Worm (Caenorhabditis elegans) whole organism, L1 larva: Measurements from ENCODE around the gene cTel54X.2.
A peak's percentile ranks its signal among the peaks of the same experiment; 100 is the strongest.

ENCODE experiments used
- C04F5.9 ChIP-seq: sonication (generic microtip); optimal IDR thresholded peaks from 2 replicates; lab custom pipeline; 2016; ENCODE audit warnings: missing genetic modification characterization, missing compliant biosample characterization
- C16A3.4 ChIP-seq: fragments of 150-350 bp; optimal IDR thresholded peaks from 2 replicates; lab custom pipeline; 2014; ENCODE audit warnings: missing biosample characterization, missing genetic modification characterization
- Y116A8C.19 ChIP-seq: sonication (generic microtip); optimal IDR thresholded peaks from 2 replicates; lab custom pipeline; 2016; ENCODE audit warnings: missing compliant biosample characterization, missing genetic modification characterization, borderline replicate concordance
- alr-1 ChIP-seq: fragments of 200-800 bp; sonication (Bioruptor generic); optimal IDR thresholded peaks from 2 replicates; lab custom pipeline; 2018; ENCODE audit warnings: borderline replicate concordance, mild to moderate bottlenecking, missing genetic modification characterization, missing compliant biosample characterization
- aly-2 ChIP-seq: fragments of 150-350 bp; optimal IDR thresholded peaks from 2 replicates; lab custom pipeline; 2014; ENCODE audit warnings: missing biosample characterization, missing genetic modification characterization
- blmp-1 ChIP-seq: fragments of 150-350 bp; optimal IDR thresholded peaks from 2 replicates; lab custom pipeline; 2014; ENCODE audit warnings: missing biosample characterization, missing genetic modification characterization
- ceh-82 ChIP-seq, 3 experiments: fragments of 150-350 bp in 1 of 3; sonication (generic microtip) in 2 of 3; optimal IDR thresholded peaks; 2 replicates each; lab custom pipeline; 2014 to 2017; ENCODE audit warnings: missing biosample characterization in 3 of 3, missing genetic modification characterization in 3 of 3
- ceh-88 ChIP-seq: fragments of 200-800 bp; sonication (Bioruptor generic); IDR thresholded peaks from 2 replicates; pipeline ENCODE4 v1.3.6; 2022; ENCODE audit warnings: missing genetic modification characterization, missing compliant biosample characterization
- dsc-1 ChIP-seq: sonication (generic microtip); optimal IDR thresholded peaks from 2 replicates; lab custom pipeline; 2016; ENCODE audit warnings: mild to moderate bottlenecking, missing genetic modification characterization, missing compliant biosample characterization
- efl-3 ChIP-seq: fragments of 200-800 bp; sonication (Bioruptor generic); optimal IDR thresholded peaks from 2 replicates; lab custom pipeline; 2018; ENCODE audit warnings: mild to moderate bottlenecking, missing genetic modification characterization, missing compliant biosample characterization
- egl-13 ChIP-seq: sonication (generic microtip); optimal IDR thresholded peaks from 2 replicates; lab custom pipeline; 2016; ENCODE audit warnings: missing genotype, missing genetic modification reagents, missing genetic modification characterization, missing compliant biosample characterization
- elt-2 ChIP-seq: sonication (generic microtip); optimal IDR thresholded peaks from 2 replicates; lab custom pipeline; 2016; ENCODE audit warnings: missing genetic modification characterization, mild to moderate bottlenecking, inconsistent platforms, missing compliant biosample characterization, missing genetic modification reagents
- elt-3 ChIP-seq, 6 experiments: fragments of 150-350 bp in 1 of 6; sonication (generic microtip); optimal IDR thresholded peaks; 2 replicates each; lab custom pipeline; 2017 to 2018; ENCODE audit warnings: missing biosample characterization in 6 of 6, missing genetic modification characterization in 6 of 6, inconsistent platforms in 1 of 6
- ets-5 ChIP-seq: fragments of 200-800 bp; sonication (Bioruptor generic); IDR thresholded peaks from 2 replicates; pipeline ENCODE4 v1.3.6; 2022; ENCODE audit warnings: missing genetic modification characterization, missing compliant biosample characterization
- fkh-8 ChIP-seq: sonication (generic microtip); optimal IDR thresholded peaks from 2 replicates; lab custom pipeline; 2016; ENCODE audit warnings: mild to moderate bottlenecking, missing genetic modification characterization, missing compliant biosample characterization
- fos-1 ChIP-seq: fragments of 150-350 bp; optimal IDR thresholded peaks from 2 replicates; lab custom pipeline; 2014; ENCODE audit warnings: missing biosample characterization, missing genetic modification characterization
- grh-1 ChIP-seq: fragments of 200-800 bp; sonication (Bioruptor generic); IDR thresholded peaks from 2 replicates; pipeline ENCODE4 v1.3.6; 2022; ENCODE audit warnings: missing genetic modification reagents, missing genetic modification characterization, missing compliant biosample characterization
- lin-14 ChIP-seq: fragments of 200-800 bp; sonication (Bioruptor generic); optimal IDR thresholded peaks from 2 replicates; lab custom pipeline; 2018; ENCODE audit warnings: mild to moderate bottlenecking, missing genetic modification characterization, moderate library complexity, missing compliant biosample characterization
- lin-15B ChIP-seq: fragments of 150-350 bp; sonication (generic microtip); optimal IDR thresholded peaks from 3 replicates; lab custom pipeline; 2014; ENCODE audit warnings: missing biosample characterization, missing genetic modification characterization
- lir-3 ChIP-seq: sonication (generic microtip); optimal IDR thresholded peaks from 2 replicates; lab custom pipeline; 2016; ENCODE audit warnings: mild to moderate bottlenecking, missing genetic modification characterization, moderate library complexity, missing compliant biosample characterization; ENCODE audit not compliant: poor library complexity
- mdl-1 ChIP-seq, 2 experiments: fragments of 150-350 bp; optimal IDR thresholded peaks; 2 replicates each; lab custom pipeline; 2014 to 2017; ENCODE audit warnings: missing biosample characterization in 2 of 2, missing genetic modification characterization in 2 of 2, inconsistent platforms in 1 of 2
- mep-1 ChIP-seq: fragments of 150-350 bp; optimal IDR thresholded peaks from 2 replicates; lab custom pipeline; 2014; ENCODE audit warnings: missing biosample characterization, missing genetic modification characterization
- nhr-11 ChIP-seq: fragments of 150-350 bp; optimal IDR thresholded peaks from 2 replicates; lab custom pipeline; 2014; ENCODE audit warnings: missing biosample characterization, missing genetic modification characterization
- nhr-19 ChIP-seq: fragments of 200-800 bp; sonication (Bioruptor generic); conservative IDR thresholded peaks from 2 replicates; pipeline ENCODE4 v1.3.6; 2022; ENCODE audit warnings: missing genetic modification characterization, missing compliant biosample characterization
- nhr-237 ChIP-seq: fragments of 150-350 bp; optimal IDR thresholded peaks from 2 replicates; lab custom pipeline; 2014; ENCODE audit warnings: missing biosample characterization, missing genetic modification characterization
- nhr-47 ChIP-seq: sonication (generic microtip); optimal IDR thresholded peaks from 2 replicates; lab custom pipeline; 2016; ENCODE audit warnings: mild to moderate bottlenecking, missing genetic modification characterization, moderate library complexity, missing compliant biosample characterization
- nhr-71 ChIP-seq: sonication (generic microtip); optimal IDR thresholded peaks from 2 replicates; lab custom pipeline; 2016; ENCODE audit warnings: mild to moderate bottlenecking, missing genetic modification characterization, moderate library complexity, missing compliant biosample characterization
- nhr-76 ChIP-seq: sonication (generic microtip); optimal IDR thresholded peaks from 2 replicates; lab custom pipeline; 2017; ENCODE audit warnings: missing biosample characterization, missing genetic modification characterization
- nhr-77 ChIP-seq: fragments of 150-350 bp; optimal IDR thresholded peaks from 2 replicates; lab custom pipeline; 2014; ENCODE audit warnings: missing biosample characterization, missing genetic modification characterization
- nhr-84 ChIP-seq: sonication (generic microtip); optimal IDR thresholded peaks from 2 replicates; lab custom pipeline; 2017; ENCODE audit warnings: missing biosample characterization, missing genetic modification characterization
- nhr-85 ChIP-seq: sonication (generic microtip); peaks from one replicate; lab custom pipeline; 2016; ENCODE audit warnings: missing genetic modification characterization, inconsistent platforms, missing compliant biosample characterization
- nhr-90 ChIP-seq: sonication (generic microtip); optimal IDR thresholded peaks from 2 replicates; lab custom pipeline; 2016; ENCODE audit warnings: mild to moderate bottlenecking, missing genetic modification characterization, missing compliant biosample characterization; ENCODE audit not compliant: poor library complexity
- pax-3 ChIP-seq: fragments of 200-800 bp; sonication (Bioruptor generic); optimal IDR thresholded peaks from 2 replicates; lab custom pipeline; 2018; ENCODE audit warnings: mild to moderate bottlenecking, missing genetic modification characterization, moderate library complexity, missing compliant biosample characterization
- skn-1 ChIP-seq: fragments of 150-350 bp; optimal IDR thresholded peaks from 2 replicates; lab custom pipeline; 2014; ENCODE audit warnings: missing biosample characterization, missing genetic modification characterization
- snpc-4 ChIP-seq: fragments of 150-350 bp; optimal IDR thresholded peaks from 2 replicates; lab custom pipeline; 2014; ENCODE audit warnings: missing biosample characterization, missing genetic modification characterization
- sox-4 ChIP-seq: sonication (generic microtip); optimal IDR thresholded peaks from 2 replicates; lab custom pipeline; 2016; ENCODE audit warnings: missing genetic modification characterization, missing compliant biosample characterization
- swsn-7 ChIP-seq: sonication (generic microtip); optimal IDR thresholded peaks from 2 replicates; lab custom pipeline; 2016; ENCODE audit warnings: missing genetic modification characterization, missing compliant biosample characterization
- tbx-2 ChIP-seq: sonication (generic microtip); optimal IDR thresholded peaks from 2 replicates; lab custom pipeline; 2016; ENCODE audit warnings: missing genetic modification characterization, missing compliant biosample characterization
- unc-62 ChIP-seq: fragments of 150-350 bp; optimal IDR thresholded peaks from 2 replicates; lab custom pipeline; 2014; ENCODE audit warnings: missing biosample characterization, missing genetic modification reagents, missing genetic modification characterization
- unc-86 ChIP-seq: sonication (generic microtip); optimal IDR thresholded peaks from 2 replicates; lab custom pipeline; 2016; ENCODE audit warnings: missing genetic modification characterization, missing compliant biosample characterization
- unc-98 ChIP-seq: fragments of 200-800 bp; sonication (Bioruptor generic); IDR thresholded peaks from 2 replicates; pipeline ENCODE4 v1.3.6; 2022; ENCODE audit warnings: missing genetic modification characterization, missing compliant biosample characterization
- vab-15 ChIP-seq: sonication (generic microtip); optimal IDR thresholded peaks from 2 replicates; lab custom pipeline; 2017; ENCODE audit warnings: missing genotype, mild to moderate bottlenecking, missing genetic modification characterization, missing compliant biosample characterization
- xbp-1 ChIP-seq: sonication (generic microtip); optimal IDR thresholded peaks from 2 replicates; lab custom pipeline; 2016; ENCODE audit warnings: missing genetic modification characterization, missing compliant biosample characterization
- zag-1 ChIP-seq: fragments of 150-350 bp; optimal IDR thresholded peaks from 2 replicates; lab custom pipeline; 2014; ENCODE audit warnings: missing biosample characterization, missing genetic modification characterization
- zip-4 ChIP-seq: fragments of 200-800 bp; sonication (Bioruptor generic); optimal IDR thresholded peaks from 2 replicates; lab custom pipeline; 2018; ENCODE audit warnings: mild to moderate bottlenecking, missing genetic modification characterization, moderate library complexity, missing compliant biosample characterization

cTel54X.2 gene

ce11 chrIII:28841-29240 lies 25.8 kb downstream of the cTel54X.2 start:
- TF ChIP-seq unc-62 (GFP tag; lab: Kevin White, UChicago): no peak
- peak; percentile 57 for TF ChIP-seq fkh-8 (tag; lab: Kevin White, UChicago)
- TF ChIP-seq nhr-11 (tag; lab: Kevin White, UChicago): no peak
- peak; percentile 23 for TF ChIP-seq nhr-71 (tag; lab: Kevin White, UChicago)
- peak; percentile 42 for TF ChIP-seq lin-14
- peak; percentile 29 for TF ChIP-seq nhr-47
- TF ChIP-seq dsc-1 (tag; lab: Kevin White, UChicago): peak; percentile 62

DNA sequence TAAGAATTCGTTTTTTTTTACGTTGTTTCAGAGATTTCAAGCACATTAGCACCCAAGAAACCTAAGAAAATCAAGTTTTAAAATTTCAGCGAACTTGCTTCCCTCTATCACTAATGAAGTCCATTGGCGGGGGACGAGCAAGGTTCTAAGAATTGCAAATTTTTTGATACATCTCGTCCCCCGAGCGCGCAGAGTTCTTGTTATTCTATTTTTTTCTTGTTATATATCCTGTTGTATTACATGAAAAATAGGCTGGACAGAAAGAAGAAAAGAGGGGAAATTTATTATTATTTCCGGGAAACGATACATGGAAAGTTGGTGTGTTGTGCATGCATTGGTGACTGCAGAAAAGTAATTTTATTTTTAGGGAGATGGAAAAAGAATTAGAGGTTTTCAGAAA lies 26.5 kb downstream of the cTel54X.2 start:
- TF ChIP-seq vab-15 (tag; lab: Kevin White, UChicago): no peak
- no peak for TF ChIP-seq nhr-76 (tag; lab: Kevin White, UChicago)
- no peak for TF ChIP-seq C16A3.4 (tag; lab: Kevin White, UChicago)
- TF ChIP-seq aly-2 (tag; lab: Kevin White, UChicago): no peak
- no peak for TF ChIP-seq nhr-77 (tag; lab: Kevin White, UChicago)
- no peak for TF ChIP-seq lin-15B (tag; lab: Kevin White, UChicago)
- no peak for TF ChIP-seq zip-4 (GFP tag; lab: Kevin White, UChicago)
- TF ChIP-seq xbp-1 (tag; lab: Kevin White, UChicago): no peak
- TF ChIP-seq pax-3 (tag; lab: Kevin White, UChicago): no peak
- TF ChIP-seq ceh-82 (tag; optimal IDR thresholded peaks at IDR 0.05; lab: Kevin White, UChicago): no peak
- TF ChIP-seq nhr-85: no peak
- TF ChIP-seq blmp-1: no peak
- TF ChIP-seq swsn-7 (tag; lab: Kevin White, UChicago): peak; percentile 10
- peak; percentile 52 for TF ChIP-seq nhr-47
- no peak for TF ChIP-seq ets-5
- no peak for TF ChIP-seq Y116A8C.19
- TF ChIP-seq dsc-1 (tag; lab: Kevin White, UChicago): peak; percentile 24
- TF ChIP-seq snpc-4: no peak
- no peak for TF ChIP-seq tbx-2
- peak; percentile 23 for TF ChIP-seq sox-4
- peak; percentile 65 for TF ChIP-seq nhr-71 (tag; lab: Kevin White, UChicago)
- TF ChIP-seq alr-1 (tag; lab: Kevin White, UChicago): no peak
- TF ChIP-seq ceh-88 (GFP tag; lab: Robert Waterston, UW): no peak
- TF ChIP-seq skn-1 (tag; lab: Kevin White, UChicago): no peak
- TF ChIP-seq mdl-1 (tag; optimal IDR thresholded peaks at IDR 0.05; lab: Kevin White, UChicago): no peak
- TF ChIP-seq nhr-237: no peak
- TF ChIP-seq grh-1 (GFP tag; lab: Robert Waterston, UW): no peak
- TF ChIP-seq fos-1 (tag; lab: Kevin White, UChicago): no peak
- no peak for TF ChIP-seq elt-2 (tag; lab: Kevin White, UChicago)
- peak; percentile 13 for TF ChIP-seq egl-13
- peak; percentile 55 for TF ChIP-seq lin-14
- no peak for TF ChIP-seq nhr-84
- TF ChIP-seq elt-3 (tag; optimal IDR thresholded peaks at IDR 0.05; lab: Kevin White, UChicago): no peak
- peak; percentile 68 for TF ChIP-seq unc-86 (tag; lab: Kevin White, UChicago)
- TF ChIP-seq fkh-8 (tag; lab: Kevin White, UChicago): peak; percentile 65
- TF ChIP-seq C04F5.9 (tag; lab: Kevin White, UChicago): no peak
- TF ChIP-seq efl-3 (GFP tag; lab: Kevin White, UChicago): no peak
- no peak for TF ChIP-seq unc-98
- no peak for TF ChIP-seq lir-3 (tag; lab: Kevin White, UChicago)
- no peak for TF ChIP-seq zag-1 (tag; lab: Kevin White, UChicago)
- TF ChIP-seq nhr-90: no peak
- TF ChIP-seq nhr-19 (GFP tag; lab: Robert Waterston, UW): no peak
- TF ChIP-seq mep-1 (tag; lab: Kevin White, UChicago): peak; percentile 18
